Fruit fly (Drosophila melanogaster): ENCODE data around the gene CG42830.

- no peak for TF ChIP-seq pan (optimal IDR thresholded peaks at IDR 0.05)
- no peak for TF ChIP-seq pan (GFP tag; optimal IDR thresholded peaks at IDR 0.05 in 1 of 2, IDR thresholded peaks at IDR 0.05 in 1 of 2)
- TF ChIP-seq sqz (GFP tag; optimal IDR thresholded peaks at IDR 0.05): no peak
- no peak for TF ChIP-seq dimm (GFP tag; IDR thresholded peaks at IDR 0.05)
- no peak for TF ChIP-seq CG17328 (GFP tag; IDR thresholded peaks at IDR 0.05)
- TF ChIP-seq Hr51 (GFP tag; optimal IDR thresholded peaks at IDR 0.05): no peak
- TF ChIP-seq seq (GFP tag; IDR thresholded peaks at IDR 0.05): no peak
- no peak for TF ChIP-seq Mrtf (GFP tag; IDR thresholded peaks at IDR 0.05)
- TF ChIP-seq Deaf1 (tag; optimal IDR thresholded peaks at IDR 0.05): no peak
- TF ChIP-seq GATAe (GFP tag; conservative IDR thresholded peaks at IDR 0.05): no peak
- no peak for TF ChIP-seq CG10431 (GFP tag; optimal IDR thresholded peaks at IDR 0.05)
Observed at dm6 chr2L:17770121-17770520, 42.4 kb downstream of the CG42830 start.

Data from whole organism, embryonic.